Fruit fly (Drosophila melanogaster) whole organism, embryonic: Measurements from ENCODE around the gene lama.

Source experiments
- Awh ChIP-seq: fragments of 200-800 bp; sonication (Bioruptor generic); IDR thresholded peaks from 2 replicates; pipeline ENCODE4, ENCODE4 v1.3.6; 2022; ENCODE audit warnings: missing biosample characterization, missing genetic modification characterization
- CG10431 ChIP-seq: fragments of 200-800 bp; sonication (Bioruptor generic); optimal IDR thresholded peaks from 3 replicates; lab custom pipeline; 2018; ENCODE audit warnings: missing biosample characterization, mild to moderate bottlenecking, missing genetic modification characterization
- CG10654 ChIP-seq: fragments of 200-800 bp; sonication (Bioruptor generic); optimal IDR thresholded peaks from 2 replicates; lab custom pipeline; 2016; ENCODE audit warnings: missing biosample characterization, missing genetic modification characterization
- CG10979 ChIP-seq: fragments of 200-800 bp; sonication (Bioruptor generic); optimal IDR thresholded peaks from 2 replicates; lab custom pipeline; 2018; ENCODE audit warnings: missing biosample characterization, mild to moderate bottlenecking, missing genetic modification characterization, moderate library complexity
- CG11695 ChIP-seq: fragments of 200-800 bp; sonication (Bioruptor generic); IDR thresholded peaks from 3 replicates; pipeline ENCODE4 v1.3.6; 2022; ENCODE audit warnings: missing biosample characterization, missing genetic modification characterization
- CG14860 ChIP-seq: fragments of 200-800 bp; sonication (Bioruptor generic); IDR thresholded peaks from 3 replicates; pipeline ENCODE4 v1.3.6; 2022; ENCODE audit warnings: missing biosample characterization, missing genetic modification characterization; ENCODE audit not compliant: partially characterized antibody
- CG15073 ChIP-seq: fragments of 200-800 bp; sonication (Bioruptor generic); optimal IDR thresholded peaks from 2 replicates; lab custom pipeline; 2016; ENCODE audit warnings: missing biosample characterization, missing genetic modification characterization
- CG17912 ChIP-seq: fragments of 200-800 bp; sonication (Bioruptor generic); optimal IDR thresholded peaks from 2 replicates; lab custom pipeline; 2018; ENCODE audit warnings: missing biosample characterization, mild to moderate bottlenecking, missing genetic modification characterization
- CG18476 ChIP-seq: fragments of 200-800 bp; sonication (Bioruptor generic); optimal IDR thresholded peaks from 2 replicates; lab custom pipeline; 2016; ENCODE audit warnings: missing biosample characterization, mild to moderate bottlenecking, missing genetic modification characterization
- CG2116 ChIP-seq: fragments of 200-800 bp; sonication (Bioruptor generic); optimal IDR thresholded peaks from 3 replicates; lab custom pipeline; 2018; ENCODE audit warnings: missing biosample characterization, mild to moderate bottlenecking, missing genetic modification characterization
- CG3281 ChIP-seq: fragments of 200-800 bp; sonication (Bioruptor generic); optimal IDR thresholded peaks from 3 replicates; lab custom pipeline; 2017; ENCODE audit warnings: missing biosample characterization, mild to moderate bottlenecking, missing genetic modification characterization
- CG5245 ChIP-seq: fragments of 200-800 bp; sonication (Bioruptor generic); optimal IDR thresholded peaks from 3 replicates; lab custom pipeline; 2016; ENCODE audit warnings: missing biosample characterization, missing genetic modification characterization
- CG6854 ChIP-seq: fragments of 200-800 bp; sonication (Bioruptor generic); optimal IDR thresholded peaks from 3 replicates; lab custom pipeline; 2017; ENCODE audit warnings: missing biosample characterization, mild to moderate bottlenecking, missing genetic modification characterization
- CG7786 ChIP-seq: fragments of 200-800 bp; sonication (Bioruptor generic); optimal IDR thresholded peaks from 2 replicates; lab custom pipeline; 2016; ENCODE audit warnings: missing biosample characterization, missing genetic modification characterization
- CG7839 ChIP-seq: fragments of 200-800 bp; sonication (Bioruptor generic); optimal IDR thresholded peaks from 3 replicates; lab custom pipeline; 2018; ENCODE audit warnings: missing biosample characterization, mild to moderate bottlenecking, missing genetic modification characterization, moderate library complexity
- CG8924 ChIP-seq: fragments of 200-800 bp; optimal IDR thresholded peaks from 3 replicates; lab custom pipeline; 2019; ENCODE audit warnings: missing biosample characterization, mild to moderate bottlenecking, missing genetic modification characterization, moderate library complexity
- CTCF ChIP-seq: fragments of 200-800 bp; sonication (Bioruptor generic); optimal IDR thresholded peaks from 2 replicates; lab custom pipeline; 2017; ENCODE audit warnings: missing biosample characterization, mild to moderate bottlenecking, missing genetic modification characterization, moderate library complexity
- Chrac-16 ChIP-seq: fragments of 200-800 bp; sonication (Bioruptor generic); optimal IDR thresholded peaks from 3 replicates; lab custom pipeline; 2016; ENCODE audit warnings: missing biosample characterization, missing genetic modification characterization
- Dref ChIP-seq: fragments of 200-800 bp; sonication (Bioruptor generic); IDR thresholded peaks from 2 replicates; pipeline ENCODE4 v1.3.6; 2022; ENCODE audit warnings: missing biosample characterization, missing genetic modification characterization
- ERR ChIP-seq: fragments of 200-800 bp; sonication (Bioruptor generic); optimal IDR thresholded peaks from 2 replicates; lab custom pipeline; 2016; ENCODE audit warnings: missing biosample characterization, missing genetic modification characterization
- HLH4C ChIP-seq: fragments of 200-800 bp; sonication (Bioruptor generic); IDR thresholded peaks from 3 replicates; pipeline ENCODE4 v1.3.6; 2022; ENCODE audit warnings: missing biosample characterization, missing genetic modification characterization; ENCODE audit not compliant: partially characterized antibody
- Hr39 ChIP-seq: fragments of >200 bp; optimal IDR thresholded peaks from 2 replicates; lab custom pipeline; 2017
- Hr78 ChIP-seq, 2 experiments: fragments of 200-800 bp in 1 of 2; fragments of >200 bp in 1 of 2; sonication (Bioruptor generic) in 1 of 2; optimal IDR thresholded peaks; 2 replicates each; lab custom pipeline; 2017 to 2019; ENCODE audit warnings: missing biosample characterization in 2 of 2, missing genetic modification characterization in 2 of 2, mild to moderate bottlenecking in 1 of 2, moderate library complexity in 1 of 2
- Lim3 ChIP-seq: fragments of 200-800 bp; sonication (Bioruptor generic); IDR thresholded peaks from 2 replicates; pipeline ENCODE4 v1.3.6; 2022; ENCODE audit warnings: missing biosample characterization, missing genetic modification characterization
- NfI ChIP-seq: fragments of 200-800 bp; sonication (Bioruptor generic); optimal IDR thresholded peaks from 3 replicates; lab custom pipeline; 2018; ENCODE audit warnings: missing biosample characterization, mild to moderate bottlenecking, missing genetic modification characterization, moderate library complexity
- Oaz ChIP-seq: fragments of 200-800 bp; sonication (Bioruptor generic); IDR thresholded peaks from 2 replicates; pipeline ENCODE4 v1.3.6; 2022; ENCODE audit warnings: missing biosample characterization, missing genetic modification characterization
- Pdp1 ChIP-seq, 2 experiments: fragments of 200-800 bp; sonication (Bioruptor generic); optimal IDR thresholded peaks; 3 replicates each; lab custom pipeline; 2016; ENCODE audit warnings: missing biosample characterization in 2 of 2, missing genetic modification characterization in 2 of 2, mild to moderate bottlenecking in 1 of 2, moderate library complexity in 1 of 2
- Ptx1 ChIP-seq: fragments of 200-800 bp; sonication (Bioruptor generic); IDR thresholded peaks from 2 replicates; pipeline ENCODE4 v1.3.6; 2022; ENCODE audit warnings: missing biosample characterization, missing genetic modification characterization
- Taf1 ChIP-seq: fragments of 200-800 bp; sonication (Bioruptor generic); IDR thresholded peaks from 2 replicates; pipeline ENCODE4 v1.3.6; 2022; ENCODE audit warnings: missing biosample characterization, missing genetic modification characterization
- Xrp1 ChIP-seq: fragments of 200-800 bp; sonication (Bioruptor generic); IDR thresholded peaks from 2 replicates; pipeline ENCODE4 v1.3.6; 2022; ENCODE audit warnings: missing biosample characterization, missing genetic modification characterization
- bsh ChIP-seq, 2 experiments: fragments of 200-800 bp; sonication (Bioruptor generic); optimal IDR thresholded peaks; 2 replicates each; lab custom pipeline; 2017 to 2018; ENCODE audit warnings: mild to moderate bottlenecking in 2 of 2, missing biosample characterization in 2 of 2, missing genetic modification characterization in 2 of 2, moderate library complexity in 1 of 2
- caup ChIP-seq: fragments of 200-800 bp; sonication (Bioruptor generic); optimal IDR thresholded peaks from 3 replicates; lab custom pipeline; 2017; ENCODE audit warnings: missing biosample characterization, mild to moderate bottlenecking, missing genetic modification characterization, moderate library complexity; ENCODE audit not compliant: severe bottlenecking
- cg ChIP-seq: fragments of 200-800 bp; sonication (Bioruptor generic); optimal IDR thresholded peaks from 3 replicates; lab custom pipeline; 2019; ENCODE audit warnings: missing biosample characterization, mild to moderate bottlenecking, missing genetic modification characterization, moderate library complexity
- cwo ChIP-seq: fragments of 200-800 bp; sonication (Bioruptor generic); optimal IDR thresholded peaks from 3 replicates; lab custom pipeline; 2017; ENCODE audit warnings: missing biosample characterization, missing genetic modification characterization, mild to moderate bottlenecking, moderate library complexity, missing genetic modification reagents
- dm ChIP-seq: fragments of 200-800 bp; sonication (Bioruptor generic); optimal IDR thresholded peaks from 3 replicates; lab custom pipeline; 2016; ENCODE audit warnings: missing biosample characterization, missing genetic modification characterization
- dpn ChIP-seq, 2 experiments: fragments of 200-800 bp; sonication (Bioruptor generic); optimal IDR thresholded peaks; 3 replicates each; lab custom pipeline; 2016; ENCODE audit warnings: missing biosample characterization in 2 of 2, missing genetic modification characterization in 2 of 2
- ewg ChIP-seq: fragments of 200-800 bp; sonication (Bioruptor generic); optimal IDR thresholded peaks from 3 replicates; lab custom pipeline; 2017; ENCODE audit warnings: mild to moderate bottlenecking, missing biosample characterization, missing genetic modification reagents, missing genetic modification characterization
- fu2 ChIP-seq: fragments of 200-800 bp; sonication (Bioruptor generic); optimal IDR thresholded peaks from 2 replicates; lab custom pipeline; 2016; ENCODE audit warnings: missing biosample characterization, missing genetic modification characterization
- h ChIP-seq: fragments of >200 bp; optimal IDR thresholded peaks from 2 replicates; lab custom pipeline; 2017
- hth ChIP-seq: fragments of >200 bp; optimal IDR thresholded peaks from 2 replicates; lab custom pipeline; 2017; ENCODE audit warnings: inconsistent platforms
- klu ChIP-seq: fragments of 200-800 bp; sonication (Bioruptor generic); IDR thresholded peaks from 2 replicates; pipeline ENCODE4 v1.3.6; 2022; ENCODE audit warnings: missing biosample characterization, missing genetic modification characterization
- kni ChIP-seq: fragments of 200-800 bp; sonication (Bioruptor generic); optimal IDR thresholded peaks from 3 replicates; lab custom pipeline; 2017; ENCODE audit warnings: mild to moderate bottlenecking, missing biosample characterization, missing genetic modification reagents, missing genetic modification characterization
- lmd ChIP-seq: fragments of 200-800 bp; sonication (Bioruptor generic); IDR thresholded peaks from 2 replicates; pipeline ENCODE4 v1.3.6; 2022; ENCODE audit warnings: missing biosample characterization, missing genetic modification characterization
- oc ChIP-seq: fragments of 200-800 bp; sonication (Bioruptor generic); optimal IDR thresholded peaks from 2 replicates; lab custom pipeline; 2018; ENCODE audit warnings: missing biosample characterization, mild to moderate bottlenecking, missing genetic modification characterization, moderate library complexity
- p53 ChIP-seq: fragments of 200-800 bp; sonication (Bioruptor generic); optimal IDR thresholded peaks from 2 replicates; lab custom pipeline; 2016; ENCODE audit warnings: missing biosample characterization, missing genetic modification characterization
- pb ChIP-seq: fragments of 200-800 bp; sonication (Bioruptor generic); optimal IDR thresholded peaks from 3 replicates; lab custom pipeline; 2016; ENCODE audit warnings: missing biosample characterization, missing genetic modification characterization
- pros ChIP-seq: fragments of 200-800 bp; sonication (Bioruptor generic); optimal IDR thresholded peaks from 3 replicates; lab custom pipeline; 2019; ENCODE audit warnings: missing biosample characterization, mild to moderate bottlenecking, missing genetic modification characterization, moderate library complexity
- psq ChIP-seq: fragments of 200-800 bp; sonication (Bioruptor generic); optimal IDR thresholded peaks from 2 replicates; lab custom pipeline; 2017; ENCODE audit warnings: missing biosample characterization, missing genetic modification characterization
- salm ChIP-seq: fragments of 200-800 bp; sonication (Bioruptor generic); optimal IDR thresholded peaks from 2 replicates; lab custom pipeline; 2018; ENCODE audit warnings: missing biosample characterization, mild to moderate bottlenecking, missing genetic modification characterization
- sens ChIP-seq: fragments of 200-800 bp; sonication (Bioruptor generic); peaks from one replicate; lab custom pipeline; 2016; ENCODE audit warnings: missing biosample characterization, missing genetic modification characterization
- z ChIP-seq: fragments of 200-800 bp; sonication (Bioruptor generic); IDR thresholded peaks from 3 replicates; pipeline ENCODE4 v1.3.6; 2022; ENCODE audit warnings: missing biosample characterization, missing genetic modification characterization

The lama gene

DNA sequence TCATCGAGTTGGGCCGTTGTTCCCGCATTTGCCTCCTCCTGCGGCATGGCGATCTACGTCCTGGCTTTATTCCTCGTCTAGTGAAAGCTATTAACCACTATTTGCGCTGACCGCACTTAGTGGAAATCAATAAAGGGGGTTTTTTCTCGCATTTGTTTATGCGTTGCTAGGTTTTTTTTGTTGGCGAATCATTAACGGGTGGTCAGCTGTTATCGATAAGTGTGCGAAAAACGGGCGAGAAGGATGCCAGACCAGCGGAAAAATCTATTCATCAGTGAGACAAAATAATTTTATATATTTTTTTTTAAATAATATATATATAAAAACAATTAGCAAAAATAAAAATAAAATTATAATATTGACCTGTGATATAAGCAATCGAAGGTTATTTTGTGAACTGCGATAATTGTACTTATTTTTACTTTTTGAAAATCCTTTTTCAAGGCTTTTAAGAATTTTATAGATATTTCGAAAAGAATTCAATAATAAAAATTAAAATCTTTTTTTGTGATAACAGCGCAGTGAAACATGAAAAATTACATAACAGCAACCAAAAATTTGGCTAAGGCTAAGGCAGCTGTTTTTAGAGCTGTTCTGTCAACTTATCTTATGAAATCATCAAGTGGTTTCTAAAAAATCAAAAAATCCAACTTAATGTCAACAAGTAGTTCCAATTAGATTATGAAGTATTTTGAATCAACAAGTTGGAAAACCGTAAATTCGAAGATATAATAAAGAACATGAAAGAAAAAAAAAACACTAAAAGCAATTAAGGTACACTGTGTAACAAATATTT lies 3.7 kb upstream of the lama start, which contains the start of gene Klp64D (continued):
- TF ChIP-seq Lim3 (GFP tag; lab: Robert Waterston, UW) (no peak), Awh (GFP tag; lab: Robert Waterston, UW) (no peak), oc (no peak), fu2 (GFP tag; lab: Kevin White, UChicago) (no peak), salm (tag; lab: Kevin White, UChicago) (no peak), CG8924 (tag; lab: Kevin White, UChicago) (peak; percentile 43), Ptx1 (0 out of 2 replicates have a peak, but pooled peaks have one; percentile 17), CG10654 (no peak), ewg (GFP tag; lab: Kevin White, UChicago) (no peak), ERR (GFP tag; lab: Kevin White, UChicago) (no peak), pros (GFP tag; lab: Kevin White, UChicago) (no peak), CG15073 (GFP tag; lab: Kevin White, UChicago) (no peak), CG5245 (no peak), CG17912 (GFP tag; lab: Kevin White, UChicago) (no peak), dm (GFP tag; lab: Kevin White, UChicago) (no peak), Oaz (no peak), cg (peak; percentile 55), CG10431 (GFP tag; lab: Kevin White, UChicago) (peak; percentile 2), klu (GFP tag; lab: Robert Waterston, UW) (no peak), CG3281 (GFP tag; lab: Kevin White, UChicago) (peak; percentile 12), Pdp1 (GFP tag; optimal IDR thresholded peaks at IDR 0.05; lab: Kevin White, UChicago) (peak in 1 of 2 experiments; percentile 36), CG18476 (GFP tag; lab: Kevin White, UChicago) (no peak), pb (no peak), Xrp1 (GFP tag; lab: Robert Waterston, UW) (peak; percentile 10; the same call in 1 of the 2 replicates), CG7786 (GFP tag; lab: Kevin White, UChicago) (no peak), CTCF (GFP tag; lab: Kevin White, UChicago) (no peak), psq (GFP tag; lab: Kevin White, UChicago) (no peak), Dref (GFP tag; lab: Robert Waterston, UW) (peak; percentile 70), CG6854 (GFP tag; lab: Kevin White, UChicago) (no peak), hth (lab: Kevin White, UChicago) (no peak), CG10979 (peak; percentile 10), z (GFP tag; lab: Robert Waterston, UW) (no peak), CG11695 (GFP tag; lab: Robert Waterston, UW) (no peak), HLH4C (GFP tag; lab: Robert Waterston, UW) (no peak), CG2116 (peak; percentile 17), CG7839 (peak; percentile 40), caup (no peak), CG14860 (GFP tag; lab: Robert Waterston, UW) (no peak), NfI (GFP tag; lab: Kevin White, UChicago) (peak; percentile 51), Hr78 (GFP tag; optimal IDR thresholded peaks at IDR 0.05; lab: Kevin White, UChicago) (no peak), lmd (peak; percentile 21; the same call in 1 of the 2 replicates), p53 (GFP tag; lab: Kevin White, UChicago) (no peak), kni (GFP tag; lab: Kevin White, UChicago) (no peak), Chrac-16 (GFP tag; lab: Kevin White, UChicago) (peak; percentile 0), h (lab: Kevin White, UChicago) (no peak), dpn (GFP tag; optimal IDR thresholded peaks at IDR 0.05; lab: Kevin White, UChicago) (no peak), Hr39 (lab: Kevin White, UChicago) (no peak), sens (peak; percentile 22), Taf1 (GFP tag; lab: Robert Waterston, UW) (0 out of 2 replicates have a peak, but pooled peaks have one; percentile 38), bsh (GFP tag; optimal IDR thresholded peaks at IDR 0.05; lab: Kevin White, UChicago) (peak in 1 of 2 experiments; percentile 7), cwo (GFP tag; lab: Kevin White, UChicago) (no peak)
